Fruit fly (Drosophila melanogaster): ENCODE results near the gene Diedel.

Diedel gene

DNA sequence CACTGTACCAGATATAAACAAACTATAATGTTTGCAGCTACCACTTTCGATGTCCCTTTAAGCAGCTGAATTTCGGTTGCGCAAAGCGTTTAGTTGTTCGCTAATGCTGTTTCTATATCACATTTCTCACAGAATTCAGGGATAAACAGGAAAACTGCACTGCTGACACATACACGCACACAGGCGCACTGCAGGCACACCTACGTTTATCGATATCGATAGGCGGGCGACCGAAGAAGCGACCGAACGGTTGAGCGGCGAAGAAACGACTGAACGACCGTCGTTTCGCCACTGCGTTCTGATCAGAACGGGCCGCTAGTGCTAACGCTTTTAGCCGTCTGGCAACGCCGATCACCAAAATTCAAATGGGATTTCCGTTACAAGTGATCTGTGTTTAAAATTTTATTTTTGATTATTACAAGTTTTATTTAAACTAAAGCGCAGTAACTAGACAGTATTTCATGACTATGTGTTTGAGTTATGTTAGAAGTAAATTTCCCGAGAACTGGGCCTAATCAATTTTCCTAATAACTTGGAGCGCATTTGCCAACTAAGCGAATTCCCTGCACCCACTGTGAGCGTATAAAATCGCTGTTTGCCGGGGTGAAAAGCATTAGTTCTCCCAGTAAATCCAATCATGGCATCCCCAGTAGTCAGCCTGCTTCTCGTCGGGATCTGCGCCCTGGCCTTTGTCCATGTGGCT, at the start of gene Diedel, which contains the start of gene CG2310 (continued):
- TF ChIP-seq repo (GFP tag; optimal IDR thresholded peaks at IDR 0.05) (no peak), ash1 (GFP tag; optimal IDR thresholded peaks at IDR 0.05) (no peak), nom (GFP tag; optimal IDR thresholded peaks at IDR 0.05) (peak; percentile 13), CG1024 (GFP tag; IDR thresholded peaks at IDR 0.05) (no peak), CG1603 (tag; optimal IDR thresholded peaks at IDR 0.05) (peak; percentile 65), bsh (GFP tag; optimal IDR thresholded peaks at IDR 0.05) (no peak), CG8281 (tag; optimal IDR thresholded peaks at IDR 0.05) (no peak), Atf-2 (GFP tag; optimal IDR thresholded peaks at IDR 0.05) (no peak), CG18599 (GFP tag; optimal IDR thresholded peaks at IDR 0.05) (no peak), CG1529 (GFP tag; optimal IDR thresholded peaks at IDR 0.05) (no peak), CG34422 (GFP tag; IDR thresholded peaks at IDR 0.05) (no peak; the same call in 2 of the 3 replicates), CG14860 (GFP tag; IDR thresholded peaks at IDR 0.05; ENCODE audit: partially characterized antibody) (no peak), Dip3 (GFP tag; optimal IDR thresholded peaks at IDR 0.05) (no peak), Aef1 (GFP tag; IDR thresholded peaks at IDR 0.05) (no peak), CHES-1-like (GFP tag; optimal IDR thresholded peaks at IDR 0.05) (peak; percentile 26), Hsf (GFP tag; optimal IDR thresholded peaks at IDR 0.05) (no peak), sr (GFP tag; IDR thresholded peaks at IDR 0.05) (no peak), bab2 (GFP tag; optimal IDR thresholded peaks at IDR 0.05) (no peak), hkb (optimal IDR thresholded peaks at IDR 0.05) (no peak), hkb (GFP tag; IDR thresholded peaks at IDR 0.05) (peak; percentile 51), Ets97D (GFP tag; optimal IDR thresholded peaks at IDR 0.05) (peak; percentile 61), slbo (GFP tag; IDR thresholded peaks at IDR 0.05) (no peak), CG11696 (GFP tag; IDR thresholded peaks at IDR 0.05) (no peak), gfzf (GFP tag; optimal IDR thresholded peaks at IDR 0.05) (peak; percentile 66), CG9817 (tag; optimal IDR thresholded peaks at IDR 0.05) (no peak), Hr3 (GFP tag; optimal IDR thresholded peaks at IDR 0.05) (no peak), cato (GFP tag; optimal IDR thresholded peaks at IDR 0.05; ENCODE audit: borderline replicate concordance) (no peak), CG4360 (GFP tag; IDR thresholded peaks at IDR 0.05) (no peak), NFAT (GFP tag; IDR thresholded peaks at IDR 0.05) (peak; percentile 43; the same call in 1 of the 2 replicates), CG3163 (GFP tag; optimal IDR thresholded peaks at IDR 0.05) (peak; percentile 6), BEAF-32 (GFP tag; optimal IDR thresholded peaks at IDR 0.05) (peak; percentile 52), ind (GFP tag; optimal IDR thresholded peaks at IDR 0.05) (no peak), HLH3B (GFP tag; IDR thresholded peaks at IDR 0.05) (no peak), CTCF (GFP tag; optimal IDR thresholded peaks at IDR 0.05) (peak; percentile 45), sna (GFP tag; IDR thresholded peaks at IDR 0.05; ENCODE audit: partially characterized antibody) (peak; percentile 31; the same call in 1 of the 2 replicates), Awh (GFP tag; IDR thresholded peaks at IDR 0.05) (no peak)

DNA sequence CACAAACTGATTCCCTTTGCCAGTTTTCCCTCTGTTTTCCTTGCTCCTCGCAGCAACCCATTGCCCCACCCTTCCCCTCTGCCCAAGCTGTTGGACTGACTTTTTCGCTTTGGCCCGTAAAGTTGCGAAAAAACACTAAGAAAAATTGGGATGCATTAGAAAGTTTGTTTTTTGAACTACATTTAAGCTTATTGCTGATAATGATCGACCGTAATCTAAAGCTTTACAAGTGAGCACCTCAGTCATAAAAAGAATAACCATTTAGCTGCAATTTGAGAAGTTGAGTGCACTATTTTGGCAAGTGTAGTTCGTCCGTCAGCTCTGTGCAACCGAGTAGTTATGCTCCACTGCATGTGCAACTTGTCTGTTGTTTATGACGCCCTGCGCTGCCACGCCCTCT, 43.3 kb upstream of the Diedel start:
- TF ChIP-seq fd102C (GFP tag; optimal IDR thresholded peaks at IDR 0.05): no peak
- TF ChIP-seq HLH4C (GFP tag; IDR thresholded peaks at IDR 0.05; ENCODE audit: partially characterized antibody): no peak
- no peak for TF ChIP-seq Rfx (GFP tag; IDR thresholded peaks at IDR 0.05)
- no peak for TF ChIP-seq unc-4 (GFP tag; IDR thresholded peaks at IDR 0.05; ENCODE audit: partially characterized antibody)
- peak; percentile 52; the same call in 1 of the 2 replicates for TF ChIP-seq Drgx (GFP tag; IDR thresholded peaks at IDR 0.05)
